Fruit fly (Drosophila melanogaster) whole organism, embryonic: Measurements from ENCODE around the gene Prosbeta2.

Experiments
- Antp ChIP-seq: fragments of 200-800 bp; sonication (Bioruptor generic); optimal IDR thresholded peaks from 3 replicates; lab custom pipeline; 2016; ENCODE audit warnings: missing biosample characterization, missing genetic modification characterization
- CG11504 ChIP-seq: fragments of 200-800 bp; sonication (Bioruptor generic); optimal IDR thresholded peaks from 3 replicates; lab custom pipeline; 2019; ENCODE audit warnings: missing biosample characterization, mild to moderate bottlenecking, missing genetic modification characterization, moderate library complexity
- CG14050 ChIP-seq: fragments of 200-800 bp; sonication (Bioruptor generic); IDR thresholded peaks from 3 replicates; pipeline ENCODE4 v1.3.6; 2022; ENCODE audit warnings: missing biosample characterization, missing genetic modification characterization
- CG15269 ChIP-seq: fragments of 200-800 bp; sonication (Bioruptor generic); optimal IDR thresholded peaks from 2 replicates; lab custom pipeline; 2018; ENCODE audit warnings: missing biosample characterization, mild to moderate bottlenecking, missing genetic modification characterization, moderate library complexity
- CG1602 ChIP-seq: fragments of 200-800 bp; sonication (Bioruptor generic); optimal IDR thresholded peaks from 3 replicates; lab custom pipeline; 2016; ENCODE audit warnings: missing biosample characterization, missing genetic modification characterization
- CG2712 ChIP-seq: fragments of 200-800 bp; optimal IDR thresholded peaks from 3 replicates; lab custom pipeline; 2019; ENCODE audit warnings: missing biosample characterization, mild to moderate bottlenecking, missing genetic modification characterization, moderate library complexity
- CG2889 ChIP-seq: fragments of 200-800 bp; sonication (Bioruptor generic); IDR thresholded peaks from 3 replicates; pipeline ENCODE4 v1.3.6; 2022; ENCODE audit warnings: missing biosample characterization, missing genetic modification characterization
- CG34224 ChIP-seq: fragments of 200-800 bp; sonication (Bioruptor generic); IDR thresholded peaks from 3 replicates; pipeline ENCODE4 v1.3.6; 2022; ENCODE audit warnings: missing biosample characterization, missing genetic modification characterization; ENCODE audit not compliant: partially characterized antibody
- CG3995 ChIP-seq: fragments of 200-800 bp; sonication (Bioruptor generic); optimal IDR thresholded peaks from 3 replicates; lab custom pipeline; 2016; ENCODE audit warnings: missing biosample characterization, missing genetic modification characterization
- CG4617 ChIP-seq: fragments of 200-800 bp; sonication (Bioruptor generic); optimal IDR thresholded peaks from 3 replicates; lab custom pipeline; 2016; ENCODE audit warnings: missing biosample characterization, missing genetic modification characterization, borderline replicate concordance
- CG4730 ChIP-seq: fragments of 200-800 bp; sonication (Bioruptor generic); IDR thresholded peaks from 2 replicates; pipeline ENCODE4 v1.3.6; 2022; ENCODE audit warnings: missing biosample characterization, missing genetic modification characterization
- CG4820 ChIP-seq: fragments of 200-800 bp; sonication (Bioruptor generic); optimal IDR thresholded peaks from 3 replicates; lab custom pipeline; 2016; ENCODE audit warnings: missing biosample characterization, missing genetic modification characterization
- CG5245 ChIP-seq: fragments of 200-800 bp; sonication (Bioruptor generic); optimal IDR thresholded peaks from 3 replicates; lab custom pipeline; 2016; ENCODE audit warnings: missing biosample characterization, missing genetic modification characterization
- CG7839 ChIP-seq: fragments of 200-800 bp; sonication (Bioruptor generic); optimal IDR thresholded peaks from 3 replicates; lab custom pipeline; 2018; ENCODE audit warnings: missing biosample characterization, mild to moderate bottlenecking, missing genetic modification characterization, moderate library complexity
- CG8478 ChIP-seq: fragments of >200 bp; optimal IDR thresholded peaks from 2 replicates; lab custom pipeline; 2018
- CG9932 ChIP-seq: fragments of 200-800 bp; sonication (Bioruptor generic); IDR thresholded peaks from 2 replicates; pipeline ENCODE4 v1.3.6; 2022; ENCODE audit warnings: missing biosample characterization, missing genetic modification characterization
- Camta ChIP-seq: fragments of 200-800 bp; sonication (Bioruptor generic); optimal IDR thresholded peaks from 2 replicates; lab custom pipeline; 2016; ENCODE audit warnings: missing biosample characterization, missing genetic modification characterization
- CrebB ChIP-seq: fragments of 200-800 bp; sonication (Bioruptor generic); optimal IDR thresholded peaks from 3 replicates; lab custom pipeline; 2018; ENCODE audit warnings: missing biosample characterization, mild to moderate bottlenecking, missing genetic modification characterization
- Dp ChIP-seq: fragments of 200-800 bp; sonication (Bioruptor generic); optimal IDR thresholded peaks from 2 replicates; lab custom pipeline; 2018; ENCODE audit warnings: missing biosample characterization, mild to moderate bottlenecking, missing genetic modification characterization, moderate library complexity
- Drgx ChIP-seq: fragments of 200-800 bp; sonication (Bioruptor generic); IDR thresholded peaks from 2 replicates; pipeline ENCODE4 v1.3.6; 2022; ENCODE audit warnings: missing biosample characterization, missing genetic modification characterization
- Eip74EF ChIP-seq, 2 experiments: fragments of 200-800 bp in 1 of 2; fragments of >200 bp in 1 of 2; sonication (Bioruptor generic) in 1 of 2; optimal IDR thresholded peaks; 2 replicates each; lab custom pipeline; 2017 to 2019; ENCODE audit warnings: missing biosample characterization in 2 of 2, missing genetic modification characterization in 2 of 2, mild to moderate bottlenecking in 1 of 2, moderate library complexity in 1 of 2
- Ets65A ChIP-seq: fragments of 200-800 bp; sonication (Bioruptor generic); peaks from one replicate; lab custom pipeline; 2016; ENCODE audit warnings: missing biosample characterization, missing genetic modification characterization
- Lim3 ChIP-seq: fragments of 200-800 bp; sonication (Bioruptor generic); IDR thresholded peaks from 2 replicates; pipeline ENCODE4 v1.3.6; 2022; ENCODE audit warnings: missing biosample characterization, missing genetic modification characterization
- Poxn ChIP-seq: fragments of 200-800 bp; sonication (Bioruptor generic); IDR thresholded peaks from 2 replicates; pipeline ENCODE4 v1.3.6; 2022; ENCODE audit warnings: missing biosample characterization, missing genetic modification characterization
- Rfx ChIP-seq: fragments of 200-800 bp; sonication (Bioruptor generic); IDR thresholded peaks from 2 replicates; pipeline ENCODE4 v1.3.6; 2022; ENCODE audit warnings: missing biosample characterization, missing genetic modification characterization
- ash1 ChIP-seq: fragments of 200-800 bp; sonication (Bioruptor generic); optimal IDR thresholded peaks from 2 replicates; lab custom pipeline; 2018; ENCODE audit warnings: missing biosample characterization, mild to moderate bottlenecking, missing genetic modification characterization
- bowl ChIP-seq: fragments of 200-800 bp; sonication (Bioruptor generic); IDR thresholded peaks from 2 replicates; pipeline ENCODE4 v1.3.6; 2022; ENCODE audit warnings: missing biosample characterization, missing genetic modification characterization
- bsh ChIP-seq, 2 experiments: fragments of 200-800 bp; sonication (Bioruptor generic); optimal IDR thresholded peaks; 2 replicates each; lab custom pipeline; 2017 to 2018; ENCODE audit warnings: mild to moderate bottlenecking in 2 of 2, missing biosample characterization in 2 of 2, missing genetic modification characterization in 2 of 2, moderate library complexity in 1 of 2
- cas ChIP-seq: fragments of 200-800 bp; sonication (Bioruptor generic); IDR thresholded peaks from 2 replicates; pipeline ENCODE4 v1.3.6; 2022; ENCODE audit warnings: missing biosample characterization, missing genetic modification characterization
- chif ChIP-seq, 2 experiments: fragments of 200-800 bp; sonication (Bioruptor generic); optimal IDR thresholded peaks; 3 replicates each; lab custom pipeline; 2016; ENCODE audit warnings: missing biosample characterization in 2 of 2, missing genetic modification characterization in 2 of 2
- chn ChIP-seq: fragments of 200-800 bp; sonication (Bioruptor generic); optimal IDR thresholded peaks from 2 replicates; lab custom pipeline; 2016; ENCODE audit warnings: missing biosample characterization, missing genetic modification characterization
- crp ChIP-seq, 2 experiments: fragments of 200-800 bp; sonication (Bioruptor generic); optimal IDR thresholded peaks; 2 replicates in 1 of 2; 3 replicates in 1 of 2; lab custom pipeline; 2017; ENCODE audit warnings: missing biosample characterization in 2 of 2, missing genetic modification characterization in 2 of 2, mild to moderate bottlenecking in 1 of 2, moderate library complexity in 1 of 2
- dmrt99B ChIP-seq: fragments of 200-800 bp; sonication (Bioruptor generic); optimal IDR thresholded peaks from 2 replicates; lab custom pipeline; 2018; ENCODE audit warnings: missing biosample characterization, mild to moderate bottlenecking, missing genetic modification characterization, moderate library complexity
- gem ChIP-seq: fragments of 200-800 bp; sonication (Bioruptor generic); optimal IDR thresholded peaks from 2 replicates; lab custom pipeline; 2019; ENCODE audit warnings: missing biosample characterization, mild to moderate bottlenecking, missing genetic modification characterization, moderate library complexity
- grau ChIP-seq: fragments of 200-800 bp; optimal IDR thresholded peaks from 3 replicates; lab custom pipeline; 2019; ENCODE audit warnings: missing biosample characterization, mild to moderate bottlenecking, missing genetic modification characterization, moderate library complexity
- h ChIP-seq: fragments of >200 bp; optimal IDR thresholded peaks from 2 replicates; lab custom pipeline; 2017
- hbn ChIP-seq: fragments of 200-800 bp; sonication (Bioruptor generic); IDR thresholded peaks from 2 replicates; pipeline ENCODE4 v1.3.6; 2022; ENCODE audit warnings: missing biosample characterization, missing genetic modification characterization; ENCODE audit not compliant: partially characterized antibody
- ken ChIP-seq: fragments of 200-800 bp; sonication (Bioruptor generic); IDR thresholded peaks from 3 replicates; pipeline ENCODE4 v1.3.6; 2022; ENCODE audit warnings: missing biosample characterization, missing genetic modification characterization
- knrl ChIP-seq: fragments of 200-800 bp; sonication (Bioruptor generic); IDR thresholded peaks from 3 replicates; pipeline ENCODE4 v1.3.6; 2022; ENCODE audit warnings: missing biosample characterization, missing genetic modification characterization; ENCODE audit not compliant: partially characterized antibody
- mam ChIP-seq: fragments of 200-800 bp; sonication (Bioruptor generic); optimal IDR thresholded peaks from 3 replicates; lab custom pipeline; 2016; ENCODE audit warnings: missing biosample characterization, missing genetic modification characterization
- pan ChIP-seq, 4 experiments: fragments of >200 bp in 3 of 4; fragments of 200-800 bp in 1 of 4; sonication (Bioruptor generic) in 1 of 4; optimal IDR thresholded peaks in 3 of 4; IDR thresholded peaks in 1 of 4; 2 replicates each; pipeline versions ENCODE4 v1.3.6 to Lab custom; 2017 to 2022; ENCODE audit warnings: missing biosample characterization in 2 of 4, missing genetic modification characterization in 2 of 4, mixed read lengths in 1 of 4
- sima ChIP-seq: fragments of 200-800 bp; sonication (Bioruptor generic); optimal IDR thresholded peaks from 2 replicates; lab custom pipeline; 2016; ENCODE audit warnings: missing biosample characterization, missing genetic modification characterization
- slbo ChIP-seq: fragments of 200-800 bp; sonication (Bioruptor generic); IDR thresholded peaks from 2 replicates; pipeline ENCODE4 v1.3.6; 2022; ENCODE audit warnings: missing biosample characterization, missing genetic modification characterization
- slp2 ChIP-seq: fragments of 200-800 bp; sonication (Bioruptor generic); optimal IDR thresholded peaks from 2 replicates; lab custom pipeline; 2016; ENCODE audit warnings: missing biosample characterization, missing genetic modification characterization
- tap ChIP-seq: fragments of 200-800 bp; optimal IDR thresholded peaks from 3 replicates; lab custom pipeline; 2019; ENCODE audit warnings: missing biosample characterization, mild to moderate bottlenecking, missing genetic modification characterization, moderate library complexity
- tin ChIP-seq: fragments of 200-800 bp; sonication (Bioruptor generic); optimal IDR thresholded peaks from 3 replicates; lab custom pipeline; 2016; ENCODE audit warnings: missing biosample characterization, missing genetic modification characterization
- tll ChIP-seq, 2 experiments: fragments of 200-800 bp in 1 of 2; fragments of >200 bp in 1 of 2; sonication (Bioruptor generic) in 1 of 2; optimal IDR thresholded peaks; 2 replicates each; lab custom pipeline; 2017 to 2019; ENCODE audit warnings: missing biosample characterization in 2 of 2, missing genetic modification characterization in 2 of 2, mild to moderate bottlenecking in 1 of 2, moderate library complexity in 1 of 2
- tx ChIP-seq: fragments of 200-800 bp; sonication (Bioruptor generic); optimal IDR thresholded peaks from 2 replicates; lab custom pipeline; 2016; ENCODE audit warnings: missing biosample characterization, missing genetic modification characterization

Prosbeta2 gene

dm6 chr3L:15013296-15013695, 13.5 kb downstream of the Prosbeta2 start:
- no peak for TF ChIP-seq Dp
- TF ChIP-seq tx (GFP tag; lab: Kevin White, UChicago) = no peak
- no peak for TF ChIP-seq ash1 (GFP tag; lab: Kevin White, UChicago)
- peak; percentile 73 for TF ChIP-seq grau (tag; lab: Kevin White, UChicago)
- TF ChIP-seq Rfx (GFP tag; lab: Robert Waterston, UW) = no peak
- TF ChIP-seq Ets65A (GFP tag; lab: Kevin White, UChicago) = peak; percentile 62
- no peak for TF ChIP-seq chif (GFP tag; optimal IDR thresholded peaks at IDR 0.05; lab: Kevin White, UChicago)
- no peak for TF ChIP-seq h (lab: Kevin White, UChicago)
- no peak for TF ChIP-seq dmrt99B (tag; lab: Kevin White, UChicago)
- peak; percentile 28 for TF ChIP-seq gem
- peak; percentile 2 for TF ChIP-seq CG7839 (tag; lab: Kevin White, UChicago)
- peak; percentile 20 for TF ChIP-seq CG11504 (tag; lab: Kevin White, UChicago)
- TF ChIP-seq sima = no peak
- TF ChIP-seq CG2712 (tag; lab: Kevin White, UChicago) = peak; percentile 23
- TF ChIP-seq tin (GFP tag; lab: Kevin White, UChicago) = peak; percentile 2
- no peak for TF ChIP-seq CG4730 (GFP tag; lab: Robert Waterston, UW)
- TF ChIP-seq Drgx (GFP tag; lab: Robert Waterston, UW) = peak; percentile 45; the same call in 1 of the 2 replicates
- no peak for TF ChIP-seq slp2 (GFP tag; lab: Kevin White, UChicago)

DNA sequence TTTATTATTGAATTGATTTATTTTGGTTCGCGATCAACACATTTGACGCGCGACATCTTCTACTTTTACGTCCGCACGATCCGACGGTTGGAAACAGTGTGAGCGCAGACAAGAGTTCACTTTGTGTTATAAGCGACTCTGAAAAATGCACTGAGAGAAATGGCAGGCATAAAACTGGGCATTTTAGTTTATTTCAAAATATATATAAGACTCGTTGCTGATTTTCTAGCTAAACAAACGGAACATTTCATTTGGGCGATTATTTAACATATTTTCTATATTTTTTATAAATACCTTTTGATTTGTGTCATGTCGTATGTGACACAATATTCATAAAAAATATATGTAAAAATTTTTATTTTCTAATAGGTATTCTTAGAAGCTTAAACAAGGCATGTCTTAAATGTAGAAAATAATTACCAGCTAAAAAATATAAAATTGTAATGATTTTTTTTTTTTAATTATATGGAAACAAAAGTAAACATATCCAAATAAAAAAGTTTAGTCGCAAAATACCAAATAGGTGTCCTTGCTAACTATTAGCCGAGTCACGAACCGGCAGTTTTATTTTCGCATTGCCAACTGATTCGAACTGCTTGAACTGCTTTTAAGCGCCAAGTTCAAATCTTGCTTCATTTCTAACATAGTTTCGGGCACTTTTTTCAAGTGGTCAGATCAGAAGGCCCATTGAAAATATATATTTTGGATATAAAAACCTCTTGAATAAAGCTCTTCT, 14.4 kb downstream of the Prosbeta2 start, which contains the start of gene Reck:
Reck (minus strand) TSS at position 106 of the 736 bp plus-strand sequence.
- TF ChIP-seq CG14050 (GFP tag; lab: Robert Waterston, UW) (peak; percentile 80), ken (GFP tag; lab: Robert Waterston, UW) (peak; percentile 65), CG9932 (peak; percentile 60), CG15269 (peak; percentile 83), CG8478 (lab: Kevin White, UChicago) (no peak), Eip74EF (GFP tag; optimal IDR thresholded peaks at IDR 0.05; lab: Kevin White, UChicago) (peak in 1 of 2 experiments; percentile 84), Camta (GFP tag; lab: Kevin White, UChicago) (peak; percentile 31), pan (optimal IDR thresholded peaks at IDR 0.05; lab: Kevin White, UChicago) (no peak), pan (GFP tag; optimal IDR thresholded peaks at IDR 0.05 in 1 of 2, IDR thresholded peaks at IDR 0.05 in 1 of 2) (peak in 1 of 2 experiments; percentile 89), CG5245 (GFP tag; lab: Kevin White, UChicago) (peak; percentile 71), bsh (GFP tag; optimal IDR thresholded peaks at IDR 0.05; lab: Kevin White, UChicago) (peak; percentile 77 to 89), Antp (no peak), cas (GFP tag; lab: Robert Waterston, UW) (peak; percentile 60; the same call in 1 of the 2 replicates), slbo (GFP tag; lab: Robert Waterston, UW) (peak; percentile 77), chn (peak; percentile 38), tll (GFP tag; optimal IDR thresholded peaks at IDR 0.05; lab: Kevin White, UChicago) (no peak), CG1602 (GFP tag; lab: Kevin White, UChicago) (peak; percentile 71), knrl (GFP tag; lab: Robert Waterston, UW) (peak; percentile 52; the same call in 1 of the 3 replicates), CG34224 (GFP tag; lab: Robert Waterston, UW) (no peak), CG4820 (peak; percentile 78), CG7839 (tag; lab: Kevin White, UChicago) (peak; percentile 83), hbn (no peak), CrebB (tag; lab: Kevin White, UChicago) (peak; percentile 52), CG4617 (GFP tag; lab: Kevin White, UChicago) (peak; percentile 1), crp (GFP tag; optimal IDR thresholded peaks at IDR 0.05; lab: Kevin White, UChicago) (peak in 1 of 2 experiments; percentile 13), Lim3 (GFP tag; lab: Robert Waterston, UW) (no peak), bowl (GFP tag; lab: Robert Waterston, UW) (peak; percentile 49), tap (peak; percentile 87), CG2889 (peak; percentile 54; the same call in 2 of the 3 replicates), CG3995 (no peak), mam (GFP tag; lab: Kevin White, UChicago) (peak; percentile 56), Poxn (GFP tag; lab: Robert Waterston, UW) (no peak)
